Worm (Caenorhabditis elegans): ENCODE measurements around the gene F56A8.3.

DNA sequence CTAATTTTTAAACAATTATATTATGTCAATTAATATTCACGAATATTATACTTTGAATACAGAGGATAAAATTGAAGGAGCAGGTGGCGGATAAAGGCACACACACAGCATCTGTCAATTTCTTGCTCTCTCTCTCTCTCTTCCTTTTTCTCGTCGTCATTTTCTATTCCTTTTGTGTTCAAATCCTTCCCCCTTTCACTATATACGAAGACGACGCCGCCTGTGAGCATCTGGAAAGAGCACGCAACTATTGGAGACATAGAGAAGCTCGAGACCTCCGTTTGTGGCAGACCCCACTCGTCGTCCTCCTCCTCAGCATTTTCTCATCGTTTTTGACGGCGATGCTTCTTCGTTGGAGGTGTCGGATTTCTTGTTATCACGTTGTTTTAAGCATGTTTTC lies 1.5 kb downstream of the F56A8.3 start:
- TF ChIP-seq nhr-11 (tag; optimal IDR thresholded peaks at IDR 0.05) (no peak), fkh-10 (GFP tag; optimal IDR thresholded peaks at IDR 0.05) (no peak), nhr-28 (tag; optimal IDR thresholded peaks at IDR 0.05) (no peak), ztf-11 (tag; optimal IDR thresholded peaks at IDR 0.05) (no peak), mml-1 (tag; optimal IDR thresholded peaks at IDR 0.05) (no peak)

Measured in whole organism, L3 larva.